Worm (Caenorhabditis elegans) whole organism, young adult: ENCODE results near the gene F53C3.8.

Experiments
- F37B4.10 ChIP-seq: fragments of 200-800 bp; sonication (Bioruptor generic); IDR thresholded peaks from 2 replicates; pipeline ENCODE4 v1.3.6; 2022; ENCODE audit warnings: missing genetic modification characterization, missing compliant biosample characterization
- efl-1 ChIP-seq: fragments of 150-350 bp; optimal IDR thresholded peaks from 2 replicates; lab custom pipeline; 2014; ENCODE audit warnings: missing biosample characterization, missing genetic modification reagents, missing genetic modification characterization
- egl-44 ChIP-seq: fragments of 200-800 bp; sonication (Bioruptor generic); IDR thresholded peaks from 2 replicates; pipeline ENCODE4 v1.3.6; 2022; ENCODE audit warnings: missing genetic modification reagents, missing genetic modification characterization, missing compliant biosample characterization
- ets-4 ChIP-seq: fragments of 200-800 bp; sonication (Bioruptor generic); optimal IDR thresholded peaks from 2 replicates; lab custom pipeline; 2018; ENCODE audit warnings: mild to moderate bottlenecking, missing genetic modification characterization, missing compliant biosample characterization
- hlh-26 ChIP-seq: fragments of 200-800 bp; sonication (Bioruptor generic); conservative IDR thresholded peaks from 2 replicates; pipeline ENCODE4 v1.3.6; 2022; ENCODE audit warnings: missing genetic modification reagents, missing genetic modification characterization, missing compliant biosample characterization
- let-526 ChIP-seq: fragments of 200-800 bp; sonication (Bioruptor generic); IDR thresholded peaks from 2 replicates; pipeline ENCODE4 v1.3.6; 2022; ENCODE audit warnings: missing genetic modification reagents, missing genetic modification characterization, missing compliant biosample characterization
- lin-35 ChIP-seq, 3 experiments: fragments of 150-350 bp in 2 of 3; sonication (generic microtip) in 1 of 3; optimal IDR thresholded peaks; 2 replicates each; lab custom pipeline; 2014 to 2018; ENCODE audit warnings: missing biosample characterization in 3 of 3, missing genetic modification characterization in 3 of 3, missing genetic modification reagents in 3 of 3
- lin-54 ChIP-seq: fragments of 200-800 bp; sonication (Bioruptor generic); optimal IDR thresholded peaks from 2 replicates; lab custom pipeline; 2018; ENCODE audit warnings: mild to moderate bottlenecking, missing genetic modification characterization, missing compliant biosample characterization
- madf-8 ChIP-seq: fragments of 200-800 bp; sonication (Bioruptor generic); conservative IDR thresholded peaks from 2 replicates; pipeline ENCODE4 v1.3.6; 2022; ENCODE audit warnings: missing genetic modification reagents, missing genetic modification characterization, missing compliant biosample characterization
- nfya-1 ChIP-seq: sonication (generic microtip); optimal IDR thresholded peaks from 2 replicates; lab custom pipeline; 2017; ENCODE audit warnings: antibody characterized with exemption, missing compliant biosample characterization, missing genetic modification characterization, borderline replicate concordance; ENCODE audit not compliant: insufficient read depth
- ztf-22 ChIP-seq: fragments of 200-800 bp; sonication (Bioruptor generic); optimal IDR thresholded peaks from 2 replicates; lab custom pipeline; 2018; ENCODE audit warnings: mild to moderate bottlenecking, missing genetic modification characterization, moderate library complexity, missing compliant biosample characterization

ce11 chrII:3879945-3880344 lies 11.3 kb upstream of the F53C3.8 start, which contains the start of gene nhr-166:
- TF ChIP-seq egl-44 = no peak
- TF ChIP-seq efl-1 = no peak
- TF ChIP-seq lin-35 (GFP tag; optimal IDR thresholded peaks at IDR 0.05; lab: Kevin White, UChicago) = no peak
- no peak for TF ChIP-seq hlh-26 (GFP tag; lab: Robert Waterston, UW)
- TF ChIP-seq nfya-1 (tag; lab: Kevin White, UChicago) = no peak
- TF ChIP-seq lin-54 (GFP tag; lab: Kevin White, UChicago) = no peak
- TF ChIP-seq ets-4 = no peak
- TF ChIP-seq let-526 (GFP tag; lab: Robert Waterston, UW) = no peak
- TF ChIP-seq ztf-22 (GFP tag; lab: Kevin White, UChicago) = no peak
- TF ChIP-seq madf-8 (GFP tag; lab: Robert Waterston, UW) = no peak
- no peak for TF ChIP-seq F37B4.10
